Worm (Caenorhabditis elegans) whole organism, L4/young adult: Measurements from ENCODE around the gene R03H10.11.

Source experiments
- dao-5 ChIP-seq: sonication (generic microtip); optimal IDR thresholded peaks from 2 replicates; lab custom pipeline; 2016; ENCODE audit warnings: missing genotype, missing genetic modification characterization, moderate library complexity, missing compliant biosample characterization
- him-1 ChIP-seq: sonication (generic microtip); optimal IDR thresholded peaks from 2 replicates; lab custom pipeline; 2016; ENCODE audit warnings: missing genotype, missing genetic modification reagents, missing genetic modification characterization, missing compliant biosample characterization

DNA sequence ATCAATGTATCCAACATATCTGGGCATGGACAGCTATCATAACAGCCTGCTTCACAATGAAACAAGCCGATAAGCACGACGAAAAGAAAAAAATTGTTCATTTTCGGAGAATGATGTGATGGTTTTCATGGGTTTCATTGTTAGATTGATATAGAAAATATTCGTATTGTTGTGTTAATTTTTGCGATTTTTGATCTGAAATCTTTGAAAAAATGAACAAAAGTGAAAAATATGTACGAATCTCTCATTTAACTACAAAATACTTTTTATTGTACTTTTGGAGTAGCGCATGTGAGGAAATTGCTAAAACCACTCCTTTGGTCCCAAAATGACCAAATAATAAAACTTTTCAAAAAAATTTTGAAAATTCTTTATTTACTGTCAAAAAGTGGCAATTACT, 12.0 kb upstream of the R03H10.11 start, which contains the start of gene R03H10.5:
- TF ChIP-seq him-1 (no peak), dao-5 (tag; lab: Kevin White, UChicago) (no peak)
